Fruit fly (Drosophila melanogaster) whole organism, embryonic: ENCODE data around the gene Jhbp3.

Experiments
- Awh ChIP-seq: fragments of 200-800 bp; sonication (Bioruptor generic); IDR thresholded peaks from 2 replicates; pipeline ENCODE4, ENCODE4 v1.3.6; 2022; ENCODE audit warnings: missing biosample characterization, missing genetic modification characterization
- B-H2 ChIP-seq: fragments of 200-800 bp; sonication (Bioruptor generic); optimal IDR thresholded peaks from 2 replicates; lab custom pipeline; 2018; ENCODE audit warnings: missing biosample characterization, mild to moderate bottlenecking, missing genetic modification characterization
- Bgb ChIP-seq: fragments of 200-800 bp; sonication (Bioruptor generic); IDR thresholded peaks from 2 replicates; pipeline ENCODE4 v1.3.6; 2022; ENCODE audit warnings: missing biosample characterization, missing genetic modification characterization; ENCODE audit not compliant: partially characterized antibody
- C15 ChIP-seq: fragments of 200-800 bp; sonication (Bioruptor generic); IDR thresholded peaks from 3 replicates; pipeline ENCODE4 v1.3.6; 2022; ENCODE audit warnings: missing biosample characterization, missing genetic modification characterization
- CG11723 ChIP-seq: fragments of 200-800 bp; sonication (Bioruptor generic); optimal IDR thresholded peaks from 2 replicates; lab custom pipeline; 2017; ENCODE audit warnings: missing biosample characterization, mild to moderate bottlenecking, missing genetic modification characterization
- CG12155 ChIP-seq: fragments of 200-800 bp; sonication (Bioruptor generic); optimal IDR thresholded peaks from 3 replicates; lab custom pipeline; 2016; ENCODE audit warnings: missing biosample characterization, missing genetic modification characterization
- CG14014 ChIP-seq: fragments of 200-800 bp; sonication (Bioruptor generic); IDR thresholded peaks from 2 replicates; pipeline ENCODE4 v1.3.6; 2022; ENCODE audit warnings: missing biosample characterization, missing genetic modification characterization
- CG14710 ChIP-seq: fragments of 200-800 bp; sonication (Bioruptor generic); optimal IDR thresholded peaks from 3 replicates; lab custom pipeline; 2019; ENCODE audit warnings: missing biosample characterization, mild to moderate bottlenecking, missing genetic modification characterization, moderate library complexity
- CG1603 ChIP-seq: fragments of 200-800 bp; sonication (Bioruptor generic); optimal IDR thresholded peaks from 2 replicates; lab custom pipeline; 2019; ENCODE audit warnings: missing biosample characterization, mild to moderate bottlenecking, missing genetic modification characterization, moderate library complexity
- CG17802 ChIP-seq: fragments of 200-800 bp; sonication (Bioruptor generic); optimal IDR thresholded peaks from 2 replicates; lab custom pipeline; 2018; ENCODE audit warnings: missing biosample characterization, mild to moderate bottlenecking, missing genetic modification characterization, moderate library complexity
- CG18599 ChIP-seq: fragments of 200-800 bp; sonication (Bioruptor generic); optimal IDR thresholded peaks from 3 replicates; lab custom pipeline; 2017; ENCODE audit warnings: missing biosample characterization, missing genetic modification characterization, mild to moderate bottlenecking, moderate library complexity, missing genetic modification reagents
- CG2116 ChIP-seq: fragments of 200-800 bp; sonication (Bioruptor generic); optimal IDR thresholded peaks from 3 replicates; lab custom pipeline; 2018; ENCODE audit warnings: missing biosample characterization, mild to moderate bottlenecking, missing genetic modification characterization
- CG2199 ChIP-seq: fragments of 200-800 bp; sonication (Bioruptor generic); IDR thresholded peaks from 3 replicates; pipeline ENCODE4 v1.3.6; 2022; ENCODE audit warnings: missing biosample characterization, missing genetic modification characterization
- CG31388 ChIP-seq: fragments of 200-800 bp; sonication (Bioruptor generic); optimal IDR thresholded peaks from 2 replicates; lab custom pipeline; 2016; ENCODE audit warnings: missing biosample characterization, missing genetic modification characterization
- CG8388 ChIP-seq: fragments of 200-800 bp; sonication (Bioruptor generic); optimal IDR thresholded peaks from 2 replicates; lab custom pipeline; 2019; ENCODE audit warnings: missing biosample characterization, mild to moderate bottlenecking, missing genetic modification characterization, moderate library complexity
- CG9797 ChIP-seq: fragments of 200-800 bp; sonication (Bioruptor generic); optimal IDR thresholded peaks from 3 replicates; lab custom pipeline; 2018; ENCODE audit warnings: missing biosample characterization, mild to moderate bottlenecking, missing genetic modification characterization
- Dbx ChIP-seq: fragments of 200-800 bp; sonication (Bioruptor generic); IDR thresholded peaks from 3 replicates; pipeline ENCODE4 v1.3.6; 2022; ENCODE audit warnings: missing biosample characterization, missing genetic modification characterization
- Dek ChIP-seq: fragments of 200-800 bp; sonication (Bioruptor generic); optimal IDR thresholded peaks from 3 replicates; lab custom pipeline; 2019; ENCODE audit warnings: missing biosample characterization, mild to moderate bottlenecking, missing genetic modification characterization, moderate library complexity
- Dfd ChIP-seq, 2 experiments: fragments of >200 bp; optimal IDR thresholded peaks; 2 replicates each; lab custom pipeline; 2017; ENCODE audit warnings: missing biosample characterization in 2 of 2, missing genetic modification characterization in 2 of 2
- Fer3 ChIP-seq: fragments of 200-800 bp; sonication (Bioruptor generic); optimal IDR thresholded peaks from 2 replicates; lab custom pipeline; 2018; ENCODE audit warnings: missing biosample characterization, mild to moderate bottlenecking, missing genetic modification characterization, moderate library complexity
- GATAe ChIP-seq: fragments of 200-800 bp; sonication (Bioruptor generic); conservative IDR thresholded peaks from 2 replicates; pipeline ENCODE4 v1.3.6; 2022; ENCODE audit warnings: missing biosample characterization, missing genetic modification characterization
- HLH3B ChIP-seq: fragments of 200-800 bp; sonication (Bioruptor generic); IDR thresholded peaks from 2 replicates; pipeline ENCODE4 v1.3.6; 2022; ENCODE audit warnings: missing biosample characterization, missing genetic modification characterization
- Myb ChIP-seq: fragments of 200-800 bp; sonication (Bioruptor generic); optimal IDR thresholded peaks from 2 replicates; lab custom pipeline; 2016; ENCODE audit warnings: missing biosample characterization, missing genetic modification characterization
- NK7.1 ChIP-seq: fragments of 200-800 bp; sonication (Bioruptor generic); optimal IDR thresholded peaks from 3 replicates; lab custom pipeline; 2016; ENCODE audit warnings: missing biosample characterization, missing genetic modification characterization
- Nf-YB ChIP-seq: fragments of 200-800 bp; sonication (Bioruptor generic); optimal IDR thresholded peaks from 3 replicates; lab custom pipeline; 2019; ENCODE audit warnings: missing biosample characterization, mild to moderate bottlenecking, missing genetic modification characterization, moderate library complexity
- Nf-YC ChIP-seq: fragments of 200-800 bp; optimal IDR thresholded peaks from 3 replicates; lab custom pipeline; 2019; ENCODE audit warnings: missing biosample characterization, mild to moderate bottlenecking, missing genetic modification characterization, moderate library complexity
- Ptx1 ChIP-seq: fragments of 200-800 bp; sonication (Bioruptor generic); IDR thresholded peaks from 2 replicates; pipeline ENCODE4 v1.3.6; 2022; ENCODE audit warnings: missing biosample characterization, missing genetic modification characterization
- Side ChIP-seq: fragments of 200-800 bp; sonication (Bioruptor generic); optimal IDR thresholded peaks from 2 replicates; lab custom pipeline; 2016; ENCODE audit warnings: missing biosample characterization, missing genetic modification characterization
- Ssrp ChIP-seq: fragments of 200-800 bp; sonication (Bioruptor generic); optimal IDR thresholded peaks from 2 replicates; lab custom pipeline; 2018; ENCODE audit warnings: missing biosample characterization, mild to moderate bottlenecking, missing genetic modification characterization, moderate library complexity
- Stat92E ChIP-seq, 3 experiments: fragments of >200 bp in 2 of 3; fragments of 200-800 bp in 1 of 3; sonication (Bioruptor generic) in 1 of 3; optimal IDR thresholded peaks; 2 replicates each; lab custom pipeline; 2017 to 2019; ENCODE audit warnings: missing biosample characterization in 3 of 3, missing genetic modification characterization in 3 of 3, mild to moderate bottlenecking in 1 of 3, moderate library complexity in 1 of 3
- Usf ChIP-seq: fragments of 200-800 bp; sonication (Bioruptor generic); optimal IDR thresholded peaks from 2 replicates; lab custom pipeline; 2017; ENCODE audit warnings: missing genotype, missing biosample characterization, missing genetic modification characterization
- amos ChIP-seq: fragments of 200-800 bp; sonication (Bioruptor generic); IDR thresholded peaks from 2 replicates; pipeline ENCODE4 v1.3.6; 2022; ENCODE audit warnings: missing biosample characterization, missing genetic modification characterization; ENCODE audit not compliant: partially characterized antibody
- ap ChIP-seq: fragments of 200-800 bp; sonication (Bioruptor generic); IDR thresholded peaks from 2 replicates; pipeline ENCODE4 v1.3.6; 2022; ENCODE audit warnings: missing biosample characterization, missing genetic modification characterization
- ara ChIP-seq: fragments of 200-800 bp; sonication (Bioruptor generic); IDR thresholded peaks from 2 replicates; pipeline ENCODE4 v1.3.6; 2022; ENCODE audit warnings: missing biosample characterization, missing genetic modification characterization
- az2 ChIP-seq: fragments of 200-800 bp; sonication (Bioruptor generic); optimal IDR thresholded peaks from 3 replicates; lab custom pipeline; 2016; ENCODE audit warnings: missing biosample characterization, missing genetic modification characterization
- caup ChIP-seq: fragments of 200-800 bp; sonication (Bioruptor generic); optimal IDR thresholded peaks from 3 replicates; lab custom pipeline; 2017; ENCODE audit warnings: missing biosample characterization, mild to moderate bottlenecking, missing genetic modification characterization, moderate library complexity; ENCODE audit not compliant: severe bottlenecking
- eve ChIP-seq, 2 experiments: fragments of >200 bp; optimal IDR thresholded peaks; 2 replicates each; lab custom pipeline; 2017; ENCODE audit warnings: missing biosample characterization in 2 of 2, missing genetic modification characterization in 2 of 2
- gro ChIP-seq: fragments of 200-800 bp; sonication (Bioruptor generic); optimal IDR thresholded peaks from 2 replicates; lab custom pipeline; 2016; ENCODE audit warnings: missing biosample characterization, missing genetic modification characterization
- onecut ChIP-seq: fragments of 200-800 bp; sonication (Bioruptor generic); IDR thresholded peaks from 2 replicates; pipeline ENCODE4 v1.3.6; 2022; ENCODE audit warnings: missing biosample characterization, missing genetic modification characterization
- pita ChIP-seq: fragments of 200-800 bp; sonication (Bioruptor generic); optimal IDR thresholded peaks from 2 replicates; lab custom pipeline; 2017; ENCODE audit warnings: missing biosample characterization, mild to moderate bottlenecking, missing genetic modification characterization
- pnt ChIP-seq: fragments of 200-800 bp; sonication (Bioruptor generic); optimal IDR thresholded peaks from 3 replicates; lab custom pipeline; 2016; ENCODE audit warnings: missing biosample characterization, missing genetic modification characterization
- schlank ChIP-seq: fragments of 200-800 bp; sonication (Bioruptor generic); optimal IDR thresholded peaks from 2 replicates; lab custom pipeline; 2018; ENCODE audit warnings: missing biosample characterization, mild to moderate bottlenecking, missing genetic modification characterization
- sens ChIP-seq: fragments of 200-800 bp; sonication (Bioruptor generic); peaks from one replicate; lab custom pipeline; 2016; ENCODE audit warnings: missing biosample characterization, missing genetic modification characterization
- sug ChIP-seq: fragments of 200-800 bp; optimal IDR thresholded peaks from 2 replicates; lab custom pipeline; 2019; ENCODE audit warnings: missing biosample characterization, mild to moderate bottlenecking, missing genetic modification characterization, moderate library complexity
- trem ChIP-seq: fragments of 200-800 bp; optimal IDR thresholded peaks from 3 replicates; lab custom pipeline; 2019; ENCODE audit warnings: missing biosample characterization, mild to moderate bottlenecking, missing genetic modification characterization, moderate library complexity
- trh ChIP-seq: fragments of 200-800 bp; sonication (Bioruptor generic); optimal IDR thresholded peaks from 2 replicates; lab custom pipeline; 2016; ENCODE audit warnings: missing biosample characterization, missing genetic modification characterization
- ttk ChIP-seq: fragments of 200-800 bp; sonication (Bioruptor generic); IDR thresholded peaks from 2 replicates; pipeline ENCODE4 v2.1.2; 2022; ENCODE audit warnings: missing biosample characterization, missing genetic modification characterization
- twi ChIP-seq: fragments of 200-800 bp; optimal IDR thresholded peaks from 2 replicates; lab custom pipeline; 2019; ENCODE audit warnings: missing biosample characterization, mild to moderate bottlenecking, missing genetic modification characterization, moderate library complexity
- vvl ChIP-seq: fragments of 200-800 bp; sonication (Bioruptor generic); IDR thresholded peaks from 2 replicates; pipeline ENCODE4 v1.3.6; 2022; ENCODE audit warnings: missing biosample characterization, missing genetic modification characterization

The Jhbp3 gene

DNA sequence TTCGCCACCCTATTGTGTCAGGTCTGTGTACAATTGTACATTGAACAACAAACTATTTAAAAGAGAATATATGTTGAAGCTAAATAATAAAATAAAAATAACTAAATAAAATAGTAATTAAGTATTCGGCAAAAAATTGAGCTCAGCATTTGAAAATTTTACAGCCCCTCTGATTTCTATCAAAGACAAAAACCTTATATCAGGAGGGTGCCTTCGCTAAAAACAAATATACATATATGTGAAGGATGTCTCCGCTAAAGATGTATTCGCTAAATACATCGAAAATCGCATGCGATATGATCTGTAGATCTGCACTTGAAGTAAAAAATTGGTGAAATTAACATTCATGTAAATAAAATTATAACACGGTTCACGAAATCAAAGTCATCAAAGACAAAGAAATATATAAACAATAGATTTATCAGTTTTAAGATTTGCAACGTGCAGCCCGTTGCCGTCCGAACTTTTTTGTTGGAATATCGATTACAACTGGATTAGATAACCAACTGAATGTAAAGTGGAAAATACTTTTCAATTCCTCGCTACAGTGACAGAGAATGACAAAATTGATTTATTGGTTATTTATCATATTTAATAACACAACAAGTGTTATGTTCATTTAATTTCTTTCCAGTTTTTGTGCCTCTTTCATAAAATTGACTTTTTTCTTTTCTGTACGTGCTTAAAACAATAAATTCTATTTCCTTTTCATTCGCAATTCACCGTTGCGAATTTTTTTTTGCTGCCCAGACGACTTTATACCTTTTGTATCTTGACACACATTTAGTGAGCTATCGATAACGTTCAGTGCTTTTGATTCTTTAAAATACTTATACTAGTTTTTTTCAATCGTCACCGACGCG is 49.1 kb downstream of the Jhbp3 start, which contains the start of gene Gnf1 (continued):
- no peak for TF ChIP-seq NK7.1 (GFP tag; lab: Kevin White, UChicago)
- peak; percentile 45 for TF ChIP-seq CG2116 (GFP tag; lab: Kevin White, UChicago)
- TF ChIP-seq Nf-YC (tag; lab: Kevin White, UChicago), result peak; percentile 20
- peak; percentile 86; the same call in 2 of the 3 replicates for TF ChIP-seq CG2199 (GFP tag; lab: Robert Waterston, UW)
- TF ChIP-seq ap (GFP tag; lab: Robert Waterston, UW), result no peak
- no peak for TF ChIP-seq caup (GFP tag; lab: Kevin White, UChicago)
- TF ChIP-seq twi, result no peak
- peak; percentile 97 for TF ChIP-seq pita (GFP tag; lab: Kevin White, UChicago)
- TF ChIP-seq vvl (GFP tag; lab: Robert Waterston, UW), result peak; percentile 53; the same call in 1 of the 2 replicates
- peak; percentile 36 for TF ChIP-seq trem
- TF ChIP-seq CG8388 (GFP tag; lab: Kevin White, UChicago), result peak; percentile 22
- TF ChIP-seq Fer3 (tag; lab: Kevin White, UChicago), result no peak
- no peak for TF ChIP-seq CG14014
- TF ChIP-seq Usf, result no peak
- no peak for TF ChIP-seq ttk (GFP tag; lab: Robert Waterston, UW)
- peak; percentile 31 for TF ChIP-seq CG14710 (tag; lab: Kevin White, UChicago)
- peak; percentile 79 for TF ChIP-seq sens (GFP tag; lab: Kevin White, UChicago)
- TF ChIP-seq HLH3B (GFP tag; lab: Robert Waterston, UW), result no peak
- no peak for TF ChIP-seq Ptx1
- TF ChIP-seq Bgb, result peak; percentile 63
- no peak for TF ChIP-seq Dbx
- TF ChIP-seq Dek (tag; lab: Kevin White, UChicago), result peak; percentile 49
- TF ChIP-seq Awh (GFP tag; lab: Robert Waterston, UW), result no peak
- no peak for TF ChIP-seq eve (GFP tag; optimal IDR thresholded peaks at IDR 0.05; lab: Kevin White, UChicago)
- TF ChIP-seq schlank (tag; lab: Kevin White, UChicago), result no peak
- no peak for TF ChIP-seq GATAe (GFP tag; lab: Robert Waterston, UW)
- TF ChIP-seq Dfd (GFP tag; optimal IDR thresholded peaks at IDR 0.05; lab: Kevin White, UChicago), result no peak
- TF ChIP-seq amos (GFP tag; lab: Robert Waterston, UW), result peak; percentile 67
- TF ChIP-seq pnt, result no peak
- no peak for TF ChIP-seq CG18599 (GFP tag; lab: Kevin White, UChicago)
- TF ChIP-seq CG9797 (GFP tag; lab: Kevin White, UChicago), result no peak
- no peak for TF ChIP-seq CG17802 (tag; lab: Kevin White, UChicago)
- TF ChIP-seq Ssrp (tag; lab: Kevin White, UChicago), result no peak
- TF ChIP-seq CG12155, result no peak
- TF ChIP-seq onecut, result no peak
- TF ChIP-seq CG31388 (GFP tag; lab: Kevin White, UChicago), result no peak
- TF ChIP-seq Stat92E (GFP tag; optimal IDR thresholded peaks at IDR 0.05; lab: Kevin White, UChicago), result no peak
- no peak for TF ChIP-seq az2
- TF ChIP-seq CG1603, result peak; percentile 60
- TF ChIP-seq Nf-YB (GFP tag; lab: Kevin White, UChicago), result no peak
- no peak for TF ChIP-seq C15
- TF ChIP-seq ara (GFP tag; lab: Robert Waterston, UW), result no peak
- TF ChIP-seq Myb (GFP tag; lab: Kevin White, UChicago), result peak; percentile 7
- TF ChIP-seq trh (GFP tag; lab: Kevin White, UChicago), result no peak
- no peak for TF ChIP-seq gro (GFP tag; lab: Kevin White, UChicago)
- no peak for TF ChIP-seq Side (GFP tag; lab: Kevin White, UChicago)
- TF ChIP-seq CG11723, result no peak
- no peak for TF ChIP-seq sug (tag; lab: Kevin White, UChicago)
- TF ChIP-seq B-H2 (GFP tag; lab: Kevin White, UChicago), result no peak
